Worm (Caenorhabditis elegans) whole organism, L1 larva: ENCODE results near the gene F20D1.22.

Experiments
- efl-3 ChIP-seq: fragments of 200-800 bp; sonication (Bioruptor generic); optimal IDR thresholded peaks from 2 replicates; lab custom pipeline; 2018; ENCODE audit warnings: mild to moderate bottlenecking, missing genetic modification characterization, missing compliant biosample characterization
- lin-13 ChIP-seq: fragments of 150-350 bp; optimal IDR thresholded peaks from 2 replicates; lab custom pipeline; 2014; ENCODE audit warnings: missing biosample characterization, missing genetic modification reagents, missing genetic modification characterization
- lsy-2 ChIP-seq, 2 experiments: fragments of 150-350 bp; optimal IDR thresholded peaks; 2 replicates each; lab custom pipeline; 2014; ENCODE audit warnings: missing biosample characterization in 2 of 2, missing genetic modification characterization in 2 of 2
- mdl-1 ChIP-seq, 2 experiments: fragments of 150-350 bp; optimal IDR thresholded peaks; 2 replicates each; lab custom pipeline; 2014 to 2017; ENCODE audit warnings: missing biosample characterization in 2 of 2, missing genetic modification characterization in 2 of 2, inconsistent platforms in 1 of 2
- snpc-4 ChIP-seq: fragments of 150-350 bp; optimal IDR thresholded peaks from 2 replicates; lab custom pipeline; 2014; ENCODE audit warnings: missing biosample characterization, missing genetic modification characterization
- vab-15 ChIP-seq: sonication (generic microtip); optimal IDR thresholded peaks from 2 replicates; lab custom pipeline; 2017; ENCODE audit warnings: missing genotype, mild to moderate bottlenecking, missing genetic modification characterization, missing compliant biosample characterization

- no peak for TF ChIP-seq snpc-4 (tag; lab: Kevin White, UChicago)
- no peak for TF ChIP-seq lin-13 (GFP tag; lab: Kevin White, UChicago)
- TF ChIP-seq lsy-2 (tag; optimal IDR thresholded peaks at IDR 0.05; lab: Kevin White, UChicago): no peak
- no peak for TF ChIP-seq efl-3
- no peak for TF ChIP-seq vab-15 (tag; lab: Kevin White, UChicago)
- TF ChIP-seq mdl-1 (tag; optimal IDR thresholded peaks at IDR 0.05; lab: Kevin White, UChicago): no peak
Measured at ce11 chrX:14918538-14918937, 48.1 kb upstream of the F20D1.22 start, which contains the start of gene npr-40.
